Worm (Caenorhabditis elegans) whole organism, young adult: Measurements from ENCODE around the gene F28A10.13.
"Not testable (repeated sequence)": the region's sequence is repeated elsewhere in the genome, so short reads cannot be mapped to it uniquely, and the experiment has no call there.

Source experiments
- cebp-1 ChIP-seq, 2 experiments: fragments of 200-800 bp in 1 of 2; sonication (Bioruptor generic) in 1 of 2; sonication (generic microtip) in 1 of 2; IDR thresholded peaks in 1 of 2; optimal IDR thresholded peaks in 1 of 2; 2 replicates each; pipeline versions ENCODE4 v1.3.6 to Lab custom; 2017 to 2022; ENCODE audit warnings: missing compliant biosample characterization in 2 of 2, missing genetic modification characterization in 2 of 2, mild to moderate bottlenecking in 1 of 2, missing genetic modification reagents in 1 of 2, moderate library complexity in 1 of 2
- mes-4 ChIP-seq: sonication (generic microtip); optimal IDR thresholded peaks from 2 replicates; lab custom pipeline; 2016; ENCODE audit warnings: missing genotype, missing genetic modification characterization, missing compliant biosample characterization
- rpc-1 ChIP-seq, 2 experiments: fragments of 150-350 bp in 1 of 2; sonication (generic microtip) in 1 of 2; optimal IDR thresholded peaks; 2 replicates each; lab custom pipeline; 2014 to 2018; ENCODE audit warnings: missing biosample characterization in 1 of 2, missing genetic modification characterization in 1 of 2, missing genetic modification reagents in 1 of 2, missing genotype in 1 of 2
- ztf-3 ChIP-seq: fragments of 200-800 bp; sonication (Bioruptor generic); optimal IDR thresholded peaks from 2 replicates; lab custom pipeline; 2018; ENCODE audit warnings: mild to moderate bottlenecking, missing genetic modification characterization, missing compliant biosample characterization
- ztf-6 ChIP-seq: fragments of 200-800 bp; sonication (Bioruptor generic); IDR thresholded peaks from 2 replicates; pipeline ENCODE4 v1.3.6; 2022; ENCODE audit warnings: missing genetic modification reagents, missing genetic modification characterization, missing compliant biosample characterization

ce11 chrII:822730-823129, 25.9 kb upstream of the F28A10.13 start, which contains the start of gene msrp-4:
- not testable (repeated sequence) for TF ChIP-seq rpc-1 (optimal IDR thresholded peaks at IDR 0.05; lab: Kevin White, UChicago); rpc-1 (tag; optimal IDR thresholded peaks at IDR 0.05; lab: Kevin White, UChicago); mes-4 (tag; lab: Kevin White, UChicago); ztf-6 (GFP tag; lab: Robert Waterston, UW); cebp-1 (GFP tag; IDR thresholded peaks at IDR 0.05; lab: Robert Waterston, UW); cebp-1 (tag; optimal IDR thresholded peaks at IDR 0.05; lab: Kevin White, UChicago); ztf-3 (GFP tag; lab: Kevin White, UChicago)
